Fruit fly (Drosophila melanogaster) whole organism, pupa: Measurements from ENCODE around the gene CG14326.
A peak's percentile ranks its signal among the peaks of the same experiment; 100 is the strongest.

Experiments
- CG10348 ChIP-seq: fragments of 200-800 bp; sonication (Bioruptor generic); IDR thresholded peaks from 2 replicates; pipeline ENCODE4 v1.3.6; 2022; ENCODE audit warnings: missing biosample characterization, missing genetic modification characterization
- CG12605 ChIP-seq: fragments of 200-800 bp; sonication (Bioruptor generic); IDR thresholded peaks from 2 replicates; pipeline ENCODE4 v1.3.6; 2022; ENCODE audit warnings: missing biosample characterization, missing genetic modification characterization
- CG13204 ChIP-seq: fragments of 200-800 bp; sonication (Bioruptor generic); optimal IDR thresholded peaks from 2 replicates; lab custom pipeline; 2018; ENCODE audit warnings: missing biosample characterization, mild to moderate bottlenecking, missing genetic modification characterization, moderate library complexity
- CG14655 ChIP-seq: fragments of 200-800 bp; sonication (Bioruptor generic); optimal IDR thresholded peaks from 3 replicates; lab custom pipeline; 2017; ENCODE audit warnings: mild to moderate bottlenecking, missing biosample characterization, missing genetic modification reagents, missing genetic modification characterization
- CG15710 ChIP-seq: fragments of 200-800 bp; sonication (Bioruptor generic); optimal IDR thresholded peaks from 2 replicates; lab custom pipeline; 2018; ENCODE audit warnings: missing biosample characterization, mild to moderate bottlenecking, missing genetic modification characterization, moderate library complexity
- CG17806 ChIP-seq: fragments of 200-800 bp; sonication (Bioruptor generic); optimal IDR thresholded peaks from 2 replicates; lab custom pipeline; 2018; ENCODE audit warnings: missing biosample characterization, mild to moderate bottlenecking, missing genetic modification characterization, moderate library complexity
- CG32121 ChIP-seq: fragments of 200-800 bp; sonication (Bioruptor generic); IDR thresholded peaks from 2 replicates; pipeline ENCODE4 v1.3.6; 2022; ENCODE audit warnings: missing biosample characterization, missing genetic modification characterization
- CG34367 ChIP-seq: fragments of 200-800 bp; sonication (Bioruptor generic); optimal IDR thresholded peaks from 2 replicates; lab custom pipeline; 2018; ENCODE audit warnings: missing biosample characterization, mild to moderate bottlenecking, missing genetic modification characterization
- CG4496 ChIP-seq: fragments of 200-800 bp; sonication (Bioruptor generic); IDR thresholded peaks from 3 replicates; pipeline ENCODE4 v1.3.6; 2022; ENCODE audit warnings: missing biosample characterization, missing genetic modification characterization
- CG8159 ChIP-seq: fragments of 200-800 bp; sonication (Bioruptor generic); optimal IDR thresholded peaks from 3 replicates; lab custom pipeline; 2018; ENCODE audit warnings: missing biosample characterization, mild to moderate bottlenecking, missing genetic modification characterization, moderate library complexity
- CG8301 ChIP-seq: fragments of 200-800 bp; sonication (Bioruptor generic); optimal IDR thresholded peaks from 2 replicates; lab custom pipeline; 2018; ENCODE audit warnings: missing biosample characterization, mild to moderate bottlenecking, missing genetic modification characterization
- CG9948 ChIP-seq: fragments of 200-800 bp; sonication (Bioruptor generic); optimal IDR thresholded peaks from 2 replicates; lab custom pipeline; 2018; ENCODE audit warnings: missing biosample characterization, mild to moderate bottlenecking, missing genetic modification characterization, moderate library complexity
- D1 ChIP-seq: fragments of 200-800 bp; sonication (Bioruptor generic); optimal IDR thresholded peaks from 2 replicates; lab custom pipeline; 2018; ENCODE audit warnings: missing biosample characterization, mild to moderate bottlenecking, missing genetic modification characterization, moderate library complexity
- EcR ChIP-seq: fragments of 200-800 bp; sonication (Bioruptor generic); optimal IDR thresholded peaks from 3 replicates; lab custom pipeline; 2019; ENCODE audit warnings: missing biosample characterization, missing genetic modification characterization, mild to moderate bottlenecking, moderate library complexity, missing genetic modification reagents
- Ets98B ChIP-seq: fragments of 200-800 bp; sonication (Bioruptor generic); IDR thresholded peaks from 2 replicates; pipeline ENCODE4 v1.3.6; 2022; ENCODE audit warnings: missing biosample characterization, missing genetic modification characterization
- Pif1A ChIP-seq: fragments of 200-800 bp; sonication (Bioruptor generic); optimal IDR thresholded peaks from 3 replicates; lab custom pipeline; 2016; ENCODE audit warnings: missing biosample characterization, missing genetic modification characterization
- Pif1B ChIP-seq: fragments of 200-800 bp; sonication (Bioruptor generic); optimal IDR thresholded peaks from 3 replicates; lab custom pipeline; 2016; ENCODE audit warnings: missing biosample characterization, missing genetic modification characterization
- Snoo ChIP-seq: fragments of 200-800 bp; sonication (Bioruptor generic); optimal IDR thresholded peaks from 3 replicates; lab custom pipeline; 2017; ENCODE audit warnings: missing biosample characterization, mild to moderate bottlenecking, missing genetic modification characterization, inconsistent platforms
- fd96Ca ChIP-seq: fragments of 200-800 bp; sonication (Bioruptor generic); IDR thresholded peaks from 3 replicates; pipeline ENCODE4 v1.3.6; 2022; ENCODE audit warnings: missing biosample characterization, missing genetic modification characterization
- gl ChIP-seq: fragments of 200-800 bp; sonication (Bioruptor generic); optimal IDR thresholded peaks from 2 replicates; lab custom pipeline; 2018; ENCODE audit warnings: missing biosample characterization, mild to moderate bottlenecking, missing genetic modification characterization
- rn ChIP-seq: fragments of 200-800 bp; sonication (Bioruptor generic); IDR thresholded peaks from 2 replicates; pipeline ENCODE4 v1.3.6; 2022; ENCODE audit warnings: missing biosample characterization, missing genetic modification characterization

Gene CG14326

dm6 chr3R:17613549-17613948 lies 5.4 kb upstream of the CG14326 start, which contains the start of gene CG14327:
TSS of gene CG14327 (plus strand) at chr3R:17613709.
- TF ChIP-seq gl (tag; lab: Kevin White, UChicago) (no peak), CG17806 (tag; lab: Kevin White, UChicago) (no peak), CG12605 (GFP tag; lab: Robert Waterston, UW) (no peak), EcR (peak; percentile 75)
- TF ChIP-seq, all 21 proteins: peak for 1

- TF ChIP-seq CG14655 (no peak), gl (tag; lab: Kevin White, UChicago) (peak; percentile 10)
Measured at dm6 chr3R:17615076-17615475, 3.8 kb upstream of the CG14326 start.

dm6 chr3R:17615746-17616145 lies 3.2 kb upstream of the CG14326 start:
- no peak for TF ChIP-seq CG8301 (tag; lab: Kevin White, UChicago)
- TF ChIP-seq CG9948 (tag; lab: Kevin White, UChicago) = no peak
- TF ChIP-seq CG32121 (GFP tag; lab: Robert Waterston, UW) = no peak
- no peak for TF ChIP-seq CG13204 (GFP tag; lab: Kevin White, UChicago)
- no peak for TF ChIP-seq Pif1B
- no peak for TF ChIP-seq CG10348 (GFP tag; lab: Robert Waterston, UW)

dm6 chr3R:17616541-17616940 lies 2.4 kb upstream of the CG14326 start:
- TF ChIP-seq CG14655 = peak; percentile 9
- no peak for TF ChIP-seq CG13204 (GFP tag; lab: Kevin White, UChicago)
- TF ChIP-seq D1 (tag; lab: Kevin White, UChicago) = no peak
- TF ChIP-seq gl (tag; lab: Kevin White, UChicago) = no peak
- no peak for TF ChIP-seq Pif1A
- TF ChIP-seq CG8301 (tag; lab: Kevin White, UChicago) = no peak
- 0 out of 3 replicates have a peak, but pooled peaks have one; percentile 19 for TF ChIP-seq CG4496
- TF ChIP-seq, all 21 proteins: peak for 2

dm6 chr3R:17617121-17617975 lies 1.6 kb upstream of the CG14326 start:
- TF ChIP-seq fd96Ca (no peak), D1 (tag; lab: Kevin White, UChicago) (peak; percentile 48), Pif1A (peak; percentile 45), CG17806 (tag; lab: Kevin White, UChicago) (peak; percentile 20)

- TF ChIP-seq CG8301 (tag; lab: Kevin White, UChicago) (no peak), Snoo (no peak), CG32121 (GFP tag; lab: Robert Waterston, UW) (peak; percentile 10; the same call in 1 of the 2 replicates), Ets98B (GFP tag; lab: Robert Waterston, UW) (peak; percentile 30; the same call in 1 of the 2 replicates), CG9948 (tag; lab: Kevin White, UChicago) (no peak)
Measured at dm6 chr3R:17617976-17618308, 958 bp upstream of the CG14326 start.

dm6 chr3R:17619726-17620282 lies 904 bp downstream of the CG14326 start:
- TF ChIP-seq EcR (peak; percentile 46), CG32121 (GFP tag; lab: Robert Waterston, UW) (peak; percentile 55), Pif1B (peak; percentile 82), D1 (tag; lab: Kevin White, UChicago) (peak; percentile 45), rn (GFP tag; lab: Robert Waterston, UW) (peak; percentile 58; the same call in 1 of the 2 replicates), fd96Ca (peak; percentile 64), CG15710 (tag; lab: Kevin White, UChicago) (peak; percentile 55), CG8159 (tag; lab: Kevin White, UChicago) (peak; percentile 68), CG4496 (peak; percentile 83), CG9948 (tag; lab: Kevin White, UChicago) (peak; percentile 36), Pif1A (peak; percentile 61), gl (tag; lab: Kevin White, UChicago) (peak; percentile 87), CG10348 (GFP tag; lab: Robert Waterston, UW) (no peak), CG14655 (peak; percentile 62), Snoo (peak; percentile 47), Ets98B (GFP tag; lab: Robert Waterston, UW) (peak; percentile 79), CG12605 (GFP tag; lab: Robert Waterston, UW) (peak; percentile 98), CG8301 (tag; lab: Kevin White, UChicago) (peak; percentile 66), CG17806 (tag; lab: Kevin White, UChicago) (peak; percentile 55), CG34367 (tag; lab: Kevin White, UChicago) (peak; percentile 30), CG13204 (GFP tag; lab: Kevin White, UChicago) (peak; percentile 39)
